Worm (Caenorhabditis elegans): Measurements from ENCODE around the gene Y8A9A.2.

DNA sequence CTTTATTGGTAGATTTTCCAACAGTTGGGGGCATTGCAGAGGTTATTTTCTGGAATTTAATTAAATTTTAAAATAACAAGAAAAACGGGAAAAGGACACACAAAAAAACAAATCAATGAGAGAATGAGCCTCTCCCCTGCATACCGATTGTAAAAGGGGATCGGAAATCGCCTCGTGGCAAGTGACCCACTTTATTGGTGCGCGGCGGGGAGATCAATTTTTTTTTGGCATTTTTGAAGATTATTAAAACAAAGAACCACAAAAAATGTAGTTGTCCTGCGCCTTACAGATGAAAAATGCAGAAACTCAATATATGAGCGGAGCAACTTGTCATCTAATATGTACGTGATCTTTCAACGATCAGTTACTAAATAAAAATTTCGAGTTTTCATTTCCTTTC, 25.8 kb downstream of the Y8A9A.2 start, which contains the start of gene F54D10.7:
- no peak for TF ChIP-seq pha-4 (tag; optimal IDR thresholded peaks at IDR 0.05)
- TF ChIP-seq odd-2 (tag; optimal IDR thresholded peaks at IDR 0.05), result no peak
- TF ChIP-seq elt-2 (tag; optimal IDR thresholded peaks at IDR 0.05), result no peak
- no peak for TF ChIP-seq ets-4 (tag; optimal IDR thresholded peaks at IDR 0.05)
- TF ChIP-seq hlh-30 (tag; optimal IDR thresholded peaks at IDR 0.05; ENCODE audit: insufficient read depth), result no peak
- no peak for TF ChIP-seq dve-1 (tag; optimal IDR thresholded peaks at IDR 0.05)
- no peak for TF ChIP-seq ama-1 (optimal IDR thresholded peaks at IDR 0.05)
- TF ChIP-seq unc-86 (tag; optimal IDR thresholded peaks at IDR 0.05), result no peak
- TF ChIP-seq pqm-1 (tag; optimal IDR thresholded peaks at IDR 0.05), result no peak
- no peak for TF ChIP-seq unc-42 (tag; optimal IDR thresholded peaks at IDR 0.05)
- no peak for TF ChIP-seq K09A11.1 (tag; optimal IDR thresholded peaks at IDR 0.05; ENCODE audit: insufficient read depth)
